Fruit fly (Drosophila melanogaster) whole organism, adult: Measurements from ENCODE around the gene dimm.
A peak's percentile ranks its signal among the peaks of the same experiment; 100 is the strongest.

Experiments used
- CG11617 ChIP-seq: fragments of 200-800 bp; sonication (Bioruptor generic); optimal IDR thresholded peaks from 2 replicates; lab custom pipeline; 2017; ENCODE audit warnings: mild to moderate bottlenecking, missing biosample characterization, missing genetic modification reagents, missing genetic modification characterization
- CG12768 ChIP-seq: fragments of 200-800 bp; sonication (Bioruptor generic); optimal IDR thresholded peaks from 2 replicates; lab custom pipeline; 2017; ENCODE audit warnings: missing biosample characterization, missing genetic modification characterization, mild to moderate bottlenecking, moderate library complexity, missing genetic modification reagents
- CG5204 ChIP-seq: fragments of 200-800 bp; sonication (Bioruptor generic); optimal IDR thresholded peaks from 2 replicates; lab custom pipeline; 2016; ENCODE audit warnings: missing biosample characterization, missing genetic modification characterization
- Crg-1 ChIP-seq: fragments of 200-800 bp; sonication (Bioruptor generic); optimal IDR thresholded peaks from 2 replicates; lab custom pipeline; 2016; ENCODE audit warnings: missing biosample characterization, missing genetic modification characterization
- bab1 ChIP-seq: fragments of 200-800 bp; sonication (Bioruptor generic); optimal IDR thresholded peaks from 3 replicates; lab custom pipeline; 2019; ENCODE audit warnings: missing biosample characterization, mild to moderate bottlenecking, missing genetic modification characterization, moderate library complexity
- cic ChIP-seq: fragments of 200-800 bp; sonication (Bioruptor generic); optimal IDR thresholded peaks from 2 replicates; lab custom pipeline; 2017; ENCODE audit warnings: missing biosample characterization, mild to moderate bottlenecking, missing genetic modification characterization, moderate library complexity
- pad ChIP-seq: fragments of 200-800 bp; sonication (Bioruptor generic); optimal IDR thresholded peaks from 3 replicates; lab custom pipeline; 2017; ENCODE audit warnings: missing biosample characterization, missing genetic modification characterization, mild to moderate bottlenecking, moderate library complexity, missing genetic modification reagents
- tj ChIP-seq: fragments of 200-800 bp; sonication (Bioruptor generic); optimal IDR thresholded peaks from 3 replicates; lab custom pipeline; 2017; ENCODE audit warnings: missing biosample characterization, mild to moderate bottlenecking, missing genetic modification characterization, moderate library complexity
- toe ChIP-seq: fragments of 200-800 bp; sonication (Bioruptor generic); optimal IDR thresholded peaks from 2 replicates; lab custom pipeline; 2016; ENCODE audit warnings: missing biosample characterization, missing genetic modification characterization

DNA sequence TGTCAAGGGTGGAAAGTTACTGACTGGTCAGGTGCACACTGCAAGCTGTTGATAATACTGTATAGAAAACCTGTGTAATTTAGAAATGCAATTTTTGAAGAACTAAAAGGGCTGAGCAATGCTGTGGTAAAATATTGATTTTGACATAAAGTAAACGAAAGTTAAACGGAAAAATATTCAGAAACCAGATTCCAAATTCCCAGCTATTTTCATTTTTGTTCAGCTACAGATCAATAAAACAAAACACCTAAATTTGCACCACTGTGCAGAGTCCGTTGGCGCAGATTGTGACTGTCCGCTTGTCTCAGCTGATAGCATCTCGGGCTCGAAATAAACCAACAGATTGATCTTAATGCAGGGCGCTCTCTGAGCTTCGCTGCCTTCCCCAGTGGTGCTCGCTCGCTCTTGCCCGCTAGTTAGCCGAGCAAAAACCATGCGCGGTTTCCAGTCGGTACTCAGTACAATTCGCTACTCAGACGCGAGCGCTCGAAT lies 17.6 kb upstream of the dimm start, which contains the start of gene CG46314:
- TF ChIP-seq CG12768 (peak; percentile 61), CG11617 (GFP tag; lab: Kevin White, UChicago) (no peak), cic (GFP tag; lab: Kevin White, UChicago) (no peak), tj (GFP tag; lab: Kevin White, UChicago) (no peak), toe (GFP tag; lab: Kevin White, UChicago) (no peak), pad (GFP tag; lab: Kevin White, UChicago) (peak; percentile 21), Crg-1 (GFP tag; lab: Kevin White, UChicago) (no peak), bab1 (no peak), CG5204 (no peak)
